Worm (Caenorhabditis elegans) whole organism, early embryonic: ENCODE measurements around the gene fbxc-55.
"Not testable (repeated sequence)": the region's sequence is repeated elsewhere in the genome, so short reads cannot be mapped to it uniquely, and the experiment has no call there.

Experiments used
- B0310.2 ChIP-seq: sonication (generic microtip); optimal IDR thresholded peaks from 2 replicates; lab custom pipeline; 2016; ENCODE audit warnings: mild to moderate bottlenecking, missing genetic modification characterization, missing compliant biosample characterization
- F13C5.2 ChIP-seq: sonication (generic microtip); optimal IDR thresholded peaks from 2 replicates; lab custom pipeline; 2017; ENCODE audit warnings: mild to moderate bottlenecking, missing genetic modification characterization, inconsistent platforms, missing compliant biosample characterization
- ama-1 ChIP-seq: fragments of 150-350 bp; optimal IDR thresholded peaks from 2 replicates; lab custom pipeline; 2014
- ceh-36 ChIP-seq: sonication (generic microtip); optimal IDR thresholded peaks from 2 replicates; lab custom pipeline; 2016; ENCODE audit warnings: missing genetic modification characterization, inconsistent platforms, missing compliant biosample characterization
- ets-7 ChIP-seq: sonication (generic microtip); optimal IDR thresholded peaks from 2 replicates; lab custom pipeline; 2016; ENCODE audit warnings: missing genotype, missing genetic modification characterization, missing compliant biosample characterization
- flt-1 ChIP-seq: fragments of 200-800 bp; sonication (Bioruptor generic); IDR thresholded peaks from 2 replicates; pipeline ENCODE4 v1.3.6; 2022; ENCODE audit warnings: missing genetic modification characterization, missing compliant biosample characterization
- hmbx-1 ChIP-seq: sonication (generic microtip); optimal IDR thresholded peaks from 2 replicates; lab custom pipeline; 2016; ENCODE audit warnings: mild to moderate bottlenecking, missing genetic modification characterization, missing compliant biosample characterization
- pes-1 ChIP-seq: fragments of 200-800 bp; sonication (Bioruptor generic); IDR thresholded peaks from 2 replicates; pipeline ENCODE4 v1.3.6; 2022; ENCODE audit warnings: missing genetic modification reagents, missing genetic modification characterization, missing compliant biosample characterization
- scrt-1 ChIP-seq: fragments of 200-800 bp; sonication (Bioruptor generic); IDR thresholded peaks from 2 replicates; pipeline ENCODE4 v1.3.6; 2022; ENCODE audit warnings: missing genetic modification characterization, missing compliant biosample characterization
- sea-1 ChIP-seq: fragments of 200-800 bp; sonication (Bioruptor generic); conservative IDR thresholded peaks from 2 replicates; pipeline ENCODE4 v1.3.6; 2022; ENCODE audit warnings: missing genetic modification characterization, missing compliant biosample characterization
- tbx-11 ChIP-seq: fragments of 200-800 bp; sonication (Bioruptor generic); IDR thresholded peaks from 2 replicates; pipeline ENCODE4 v1.3.6; 2022; ENCODE audit warnings: missing genetic modification characterization, missing compliant biosample characterization
- tbx-37 ChIP-seq: fragments of 200-800 bp; sonication (Bioruptor generic); conservative IDR thresholded peaks from 2 replicates; pipeline ENCODE4 v1.3.6; 2022; ENCODE audit warnings: missing genetic modification reagents, missing genetic modification characterization, missing compliant biosample characterization
- tra-4 ChIP-seq: sonication (generic microtip); optimal IDR thresholded peaks from 2 replicates; lab custom pipeline; 2017; ENCODE audit warnings: missing genetic modification characterization, missing compliant biosample characterization

ce11 chrII:3189038-3189437, 19.0 kb upstream of the fbxc-55 start, which contains the start of gene Y27F2A.11:
- TF ChIP-seq ama-1; tbx-37 (GFP tag; lab: Robert Waterston, UW); pes-1 (GFP tag; lab: Robert Waterston, UW); tra-4; ceh-36 (tag; lab: Kevin White, UChicago); hmbx-1 (tag; lab: Kevin White, UChicago); sea-1; ets-7 (tag; lab: Kevin White, UChicago); B0310.2; tbx-11 (GFP tag; lab: Robert Waterston, UW); flt-1 (GFP tag; lab: Robert Waterston, UW); F13C5.2 (tag; lab: Kevin White, UChicago); scrt-1 (GFP tag; lab: Robert Waterston, UW): not testable (repeated sequence)
